Fruit fly (Drosophila melanogaster) whole organism, pupa: ENCODE data around the gene CG10600.

Experiments used
- CG12605 ChIP-seq: fragments of 200-800 bp; sonication (Bioruptor generic); IDR thresholded peaks from 2 replicates; pipeline ENCODE4 v1.3.6; 2022; ENCODE audit warnings: missing biosample characterization, missing genetic modification characterization
- CG14655 ChIP-seq: fragments of 200-800 bp; sonication (Bioruptor generic); optimal IDR thresholded peaks from 3 replicates; lab custom pipeline; 2017; ENCODE audit warnings: mild to moderate bottlenecking, missing biosample characterization, missing genetic modification reagents, missing genetic modification characterization
- CG17806 ChIP-seq: fragments of 200-800 bp; sonication (Bioruptor generic); optimal IDR thresholded peaks from 2 replicates; lab custom pipeline; 2018; ENCODE audit warnings: missing biosample characterization, mild to moderate bottlenecking, missing genetic modification characterization, moderate library complexity
- CG32121 ChIP-seq: fragments of 200-800 bp; sonication (Bioruptor generic); IDR thresholded peaks from 2 replicates; pipeline ENCODE4 v1.3.6; 2022; ENCODE audit warnings: missing biosample characterization, missing genetic modification characterization
- CG34367 ChIP-seq: fragments of 200-800 bp; sonication (Bioruptor generic); optimal IDR thresholded peaks from 2 replicates; lab custom pipeline; 2018; ENCODE audit warnings: missing biosample characterization, mild to moderate bottlenecking, missing genetic modification characterization
- CG4496 ChIP-seq: fragments of 200-800 bp; sonication (Bioruptor generic); IDR thresholded peaks from 3 replicates; pipeline ENCODE4 v1.3.6; 2022; ENCODE audit warnings: missing biosample characterization, missing genetic modification characterization
- CG8159 ChIP-seq: fragments of 200-800 bp; sonication (Bioruptor generic); optimal IDR thresholded peaks from 3 replicates; lab custom pipeline; 2018; ENCODE audit warnings: missing biosample characterization, mild to moderate bottlenecking, missing genetic modification characterization, moderate library complexity
- CG9948 ChIP-seq: fragments of 200-800 bp; sonication (Bioruptor generic); optimal IDR thresholded peaks from 2 replicates; lab custom pipeline; 2018; ENCODE audit warnings: missing biosample characterization, mild to moderate bottlenecking, missing genetic modification characterization, moderate library complexity
- EcR ChIP-seq: fragments of 200-800 bp; sonication (Bioruptor generic); optimal IDR thresholded peaks from 3 replicates; lab custom pipeline; 2019; ENCODE audit warnings: missing biosample characterization, missing genetic modification characterization, mild to moderate bottlenecking, moderate library complexity, missing genetic modification reagents
- Ets98B ChIP-seq: fragments of 200-800 bp; sonication (Bioruptor generic); IDR thresholded peaks from 2 replicates; pipeline ENCODE4 v1.3.6; 2022; ENCODE audit warnings: missing biosample characterization, missing genetic modification characterization
- Pif1B ChIP-seq: fragments of 200-800 bp; sonication (Bioruptor generic); optimal IDR thresholded peaks from 3 replicates; lab custom pipeline; 2016; ENCODE audit warnings: missing biosample characterization, missing genetic modification characterization
- Snoo ChIP-seq: fragments of 200-800 bp; sonication (Bioruptor generic); optimal IDR thresholded peaks from 3 replicates; lab custom pipeline; 2017; ENCODE audit warnings: missing biosample characterization, mild to moderate bottlenecking, missing genetic modification characterization, inconsistent platforms
- rn ChIP-seq: fragments of 200-800 bp; sonication (Bioruptor generic); IDR thresholded peaks from 2 replicates; pipeline ENCODE4 v1.3.6; 2022; ENCODE audit warnings: missing biosample characterization, missing genetic modification characterization

dm6 chr2L:18815194-18815593 is 24.3 kb downstream of the CG10600 start:
- no peak for TF ChIP-seq CG17806
- TF ChIP-seq CG14655 (GFP tag; lab: Kevin White, UChicago): no peak
- no peak for TF ChIP-seq CG4496
- TF ChIP-seq rn (GFP tag; lab: Robert Waterston, UW): no peak
- TF ChIP-seq CG12605 (GFP tag; lab: Robert Waterston, UW): no peak
- TF ChIP-seq CG34367 (tag; lab: Kevin White, UChicago): no peak
- TF ChIP-seq Snoo (tag; lab: Kevin White, UChicago): no peak
- TF ChIP-seq CG32121 (GFP tag; lab: Robert Waterston, UW): no peak
- no peak for TF ChIP-seq EcR (GFP tag; lab: Kevin White, UChicago)
- TF ChIP-seq Pif1B (GFP tag; lab: Kevin White, UChicago): no peak
- no peak for TF ChIP-seq CG9948
- TF ChIP-seq Ets98B (GFP tag; lab: Robert Waterston, UW): no peak
- TF ChIP-seq CG8159 (tag; lab: Kevin White, UChicago): no peak
